Fruit fly (Drosophila melanogaster) whole organism, wandering third instar larva: ENCODE measurements around the gene CG16779.
A peak's percentile ranks its signal among the peaks of the same experiment; 100 is the strongest.

Experiments used
- Abd-B ChIP-seq: fragments of >200 bp; optimal IDR thresholded peaks from 2 replicates; lab custom pipeline; 2017; ENCODE audit warnings: missing biosample characterization, missing genetic modification characterization
- CG9705 ChIP-seq: fragments of 200-800 bp; sonication (Bioruptor generic); optimal IDR thresholded peaks from 2 replicates; lab custom pipeline; 2018; ENCODE audit warnings: missing biosample characterization, mild to moderate bottlenecking, missing genetic modification characterization
- CrebA ChIP-seq: fragments of 200-800 bp; sonication (Bioruptor generic); optimal IDR thresholded peaks from 2 replicates; lab custom pipeline; 2016; ENCODE audit warnings: missing biosample characterization, mild to moderate bottlenecking, missing genetic modification characterization, borderline replicate concordance
- Dfd ChIP-seq: fragments of >200 bp; optimal IDR thresholded peaks from 2 replicates; lab custom pipeline; 2017; ENCODE audit warnings: missing biosample characterization, missing genetic modification characterization
- Dif ChIP-seq: fragments of 200-275, 200-300 bp; sonication (Bioruptor generic); optimal IDR thresholded peaks from 2 replicates; lab custom pipeline; 2018; ENCODE audit warnings: missing biosample characterization, missing genetic modification characterization; ENCODE audit not compliant: partially characterized antibody
- GATAd ChIP-seq: sonication (Bioruptor generic); optimal IDR thresholded peaks from 2 replicates; lab custom pipeline; 2016; ENCODE audit warnings: missing biosample characterization, missing genetic modification characterization
- HLH106 ChIP-seq: fragments of 200-800 bp; optimal IDR thresholded peaks from 3 replicates; lab custom pipeline; 2019; ENCODE audit warnings: missing biosample characterization, mild to moderate bottlenecking, missing genetic modification characterization, moderate library complexity
- Hnf4 ChIP-seq: fragments of 200-800 bp; sonication (Bioruptor generic); optimal IDR thresholded peaks from 2 replicates; lab custom pipeline; 2016; ENCODE audit warnings: missing biosample characterization, mild to moderate bottlenecking, missing genetic modification characterization
- Hr78 ChIP-seq: fragments of >200 bp; optimal IDR thresholded peaks from 2 replicates; lab custom pipeline; 2017; ENCODE audit warnings: missing biosample characterization, missing genetic modification characterization
- Hr83 ChIP-seq: fragments of 200-300 bp; sonication (Bioruptor generic); optimal IDR thresholded peaks from 2 replicates; lab custom pipeline; 2016; ENCODE audit warnings: missing biosample characterization, mild to moderate bottlenecking, missing genetic modification characterization, moderate library complexity; ENCODE audit not compliant: poor library complexity, severe bottlenecking
- Jra ChIP-seq: sonication (Bioruptor generic); optimal IDR thresholded peaks from 2 replicates; lab custom pipeline; 2016; ENCODE audit warnings: missing biosample characterization, missing genetic modification characterization
- Myc ChIP-seq: fragments of >200 bp; optimal IDR thresholded peaks from 2 replicates; lab custom pipeline; 2017
- N ChIP-seq: fragments of >200 bp; optimal IDR thresholded peaks from 2 replicates; lab custom pipeline; 2018; ENCODE audit warnings: missing biosample characterization, missing external identifiers, missing genetic modification characterization
- OdsH ChIP-seq: fragments of 200-800 bp; sonication (Bioruptor generic); optimal IDR thresholded peaks from 2 replicates; lab custom pipeline; 2016; ENCODE audit warnings: missing biosample characterization, mild to moderate bottlenecking, missing genetic modification characterization
- Sp1 ChIP-seq: fragments of 200-800 bp; sonication (Bioruptor generic); optimal IDR thresholded peaks from 3 replicates; lab custom pipeline; 2019; ENCODE audit warnings: missing biosample characterization, mild to moderate bottlenecking, missing genetic modification characterization, moderate library complexity
- Vsx2 ChIP-seq: fragments of 200-300, 225-300 bp; sonication (Bioruptor generic); optimal IDR thresholded peaks from 2 replicates; lab custom pipeline; 2018; ENCODE audit warnings: missing biosample characterization, missing genetic modification characterization; ENCODE audit not compliant: partially characterized antibody
- br ChIP-seq: fragments of 200-800 bp; sonication (Bioruptor generic); optimal IDR thresholded peaks from 2 replicates; lab custom pipeline; 2016; ENCODE audit warnings: missing biosample characterization, missing genetic modification characterization
- brk ChIP-seq: fragments of 200-800 bp; sonication (Bioruptor generic); optimal IDR thresholded peaks from 2 replicates; lab custom pipeline; 2016; ENCODE audit warnings: missing biosample characterization, mild to moderate bottlenecking, missing genetic modification characterization
- dl ChIP-seq, 2 experiments: fragments of 175-275, 200-275 bp in 1 of 2; fragments of 200-275 bp in 1 of 2; sonication (Bioruptor generic); optimal IDR thresholded peaks; lab custom pipeline; 2018; ENCODE audit warnings: mild to moderate bottlenecking in 2 of 2, missing biosample characterization in 2 of 2, missing genetic modification characterization in 2 of 2, moderate library complexity in 2 of 2; ENCODE audit not compliant: partially characterized antibody in 2 of 2, insufficient read depth in 1 of 2
- ey ChIP-seq: fragments of 200-800 bp; sonication (Bioruptor generic); optimal IDR thresholded peaks from 2 replicates; lab custom pipeline; 2016; ENCODE audit warnings: missing biosample characterization, missing genetic modification characterization
- foxo ChIP-seq, 2 experiments: fragments of 200-800 bp; sonication (Bioruptor generic); optimal IDR thresholded peaks; 2 replicates in 1 of 2; 3 replicates in 1 of 2; lab custom pipeline; 2016 to 2017; ENCODE audit warnings: missing biosample characterization in 2 of 2, missing genetic modification characterization in 2 of 2
- fru ChIP-seq: fragments of 200-800 bp; sonication (Bioruptor generic); optimal IDR thresholded peaks from 3 replicates; lab custom pipeline; 2016; ENCODE audit warnings: missing biosample characterization, mild to moderate bottlenecking, missing genetic modification characterization
- h ChIP-seq: fragments of 200-800 bp; sonication (Bioruptor generic); optimal IDR thresholded peaks from 3 replicates; lab custom pipeline; 2016; ENCODE audit warnings: missing biosample characterization, mild to moderate bottlenecking, missing genetic modification characterization
- jim ChIP-seq: fragments of 175-275, 200-325 bp; sonication (Bioruptor generic); optimal IDR thresholded peaks from 2 replicates; lab custom pipeline; 2016; ENCODE audit warnings: missing biosample characterization, mild to moderate bottlenecking, missing genetic modification characterization
- pan ChIP-seq: fragments of >200 bp; optimal IDR thresholded peaks from 2 replicates; lab custom pipeline; 2017
- psq ChIP-seq: fragments of 200-800 bp; sonication (Bioruptor generic); optimal IDR thresholded peaks from 3 replicates; lab custom pipeline; 2017; ENCODE audit warnings: missing biosample characterization, mild to moderate bottlenecking, missing genetic modification characterization, moderate library complexity
- rgr ChIP-seq: fragments of 200-800 bp; sonication (Bioruptor generic); optimal IDR thresholded peaks from 3 replicates; lab custom pipeline; 2016; ENCODE audit warnings: missing biosample characterization, mild to moderate bottlenecking, missing genetic modification characterization
- sage ChIP-seq: fragments of 200-800 bp; sonication (Bioruptor generic); optimal IDR thresholded peaks from 2 replicates; lab custom pipeline; 2016; ENCODE audit warnings: missing biosample characterization, mild to moderate bottlenecking, missing genetic modification characterization
- sv ChIP-seq: fragments of 200-800 bp; sonication (Bioruptor generic); optimal IDR thresholded peaks from 3 replicates; lab custom pipeline; 2016; ENCODE audit warnings: missing biosample characterization, missing genetic modification characterization
- tai ChIP-seq: sonication (Bioruptor generic); optimal IDR thresholded peaks from 2 replicates; lab custom pipeline; 2016; ENCODE audit warnings: missing biosample characterization, missing genetic modification characterization
- woc ChIP-seq: sonication (Bioruptor generic); optimal IDR thresholded peaks from 2 replicates; lab custom pipeline; 2016; ENCODE audit warnings: missing biosample characterization, mild to moderate bottlenecking, missing genetic modification characterization

CG16779 gene

DNA sequence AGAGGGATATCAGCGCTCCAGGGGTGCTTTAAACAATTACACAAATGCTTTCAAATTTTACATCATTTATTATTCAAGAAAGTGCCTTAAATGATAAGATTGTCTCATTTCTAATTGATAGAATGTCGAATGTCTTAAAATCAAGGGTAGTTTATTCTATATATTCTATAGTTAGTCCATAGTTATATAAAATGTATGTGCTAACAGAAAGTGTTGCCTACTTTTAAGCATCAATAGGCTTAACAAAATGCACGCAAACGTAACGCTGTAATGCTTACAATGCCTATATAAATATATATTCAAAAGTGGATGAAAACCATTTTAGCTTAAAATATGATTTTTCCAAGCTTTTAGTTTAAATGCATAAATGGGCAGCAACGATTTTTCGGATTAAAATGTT lies 5.5 kb downstream of the CG16779 start:
- TF ChIP-seq woc (GFP tag; lab: Kevin White, UChicago) (no peak), tai (peak; percentile 1)

DNA sequence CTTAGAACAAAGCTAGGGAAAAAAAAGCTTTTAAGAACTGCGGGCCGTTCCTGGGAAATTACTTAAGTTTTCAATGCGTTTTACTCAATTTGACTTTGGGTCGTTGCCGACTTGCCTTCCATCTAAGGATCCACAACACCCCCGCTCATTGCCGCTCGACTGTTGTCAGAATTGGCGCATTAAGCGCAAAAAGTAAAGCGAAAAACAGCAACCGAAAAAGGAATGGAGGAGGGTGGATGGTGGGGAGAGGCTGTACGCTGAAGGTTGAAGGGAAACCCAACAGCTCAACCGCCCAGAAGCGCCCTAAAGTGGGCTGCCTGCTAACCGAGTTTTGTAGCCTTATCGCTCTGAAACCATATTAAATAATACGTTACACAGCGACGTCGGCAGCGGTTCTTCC lies 5.9 kb downstream of the CG16779 start:
- no peak for TF ChIP-seq Vsx2 (GFP tag; lab: Kevin White, UChicago)
- no peak for TF ChIP-seq Hr83 (GFP tag; lab: Kevin White, UChicago)
- TF ChIP-seq CG9705 (GFP tag; lab: Kevin White, UChicago) = no peak

DNA sequence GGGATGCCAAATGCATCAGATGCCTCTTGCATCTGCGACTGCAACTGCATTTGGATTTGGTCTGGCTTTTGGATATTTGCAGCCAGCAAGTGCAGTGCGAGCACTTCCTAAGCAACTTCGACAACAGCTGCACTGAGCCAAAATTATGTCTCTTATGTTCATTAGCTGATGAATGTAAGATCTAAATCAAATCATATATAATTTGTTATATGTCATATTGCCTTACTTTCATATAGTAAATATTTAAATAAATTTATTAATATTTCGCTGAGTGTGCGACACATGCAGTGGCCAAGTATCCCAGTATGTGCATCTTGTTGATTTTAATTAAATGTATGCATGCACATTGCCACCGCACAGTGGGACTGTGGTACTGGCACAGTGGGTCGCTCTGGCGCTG lies 13.1 kb downstream of the CG16779 start:
- TF ChIP-seq sv (GFP tag; lab: Kevin White, UChicago) = no peak
- no peak for TF ChIP-seq woc (GFP tag; lab: Kevin White, UChicago)
- no peak for TF ChIP-seq Jra (GFP tag; lab: Kevin White, UChicago)
- no peak for TF ChIP-seq dl (GFP tag; optimal IDR thresholded peaks at IDR 0.05; lab: Kevin White, UChicago; ENCODE audit: insufficient read depth in 1 of 2, partially characterized antibody in 2 of 2)
- TF ChIP-seq HLH106 = no peak
- TF ChIP-seq Myc (lab: Kevin White, UChicago) = no peak
- no peak for TF ChIP-seq ey

DNA sequence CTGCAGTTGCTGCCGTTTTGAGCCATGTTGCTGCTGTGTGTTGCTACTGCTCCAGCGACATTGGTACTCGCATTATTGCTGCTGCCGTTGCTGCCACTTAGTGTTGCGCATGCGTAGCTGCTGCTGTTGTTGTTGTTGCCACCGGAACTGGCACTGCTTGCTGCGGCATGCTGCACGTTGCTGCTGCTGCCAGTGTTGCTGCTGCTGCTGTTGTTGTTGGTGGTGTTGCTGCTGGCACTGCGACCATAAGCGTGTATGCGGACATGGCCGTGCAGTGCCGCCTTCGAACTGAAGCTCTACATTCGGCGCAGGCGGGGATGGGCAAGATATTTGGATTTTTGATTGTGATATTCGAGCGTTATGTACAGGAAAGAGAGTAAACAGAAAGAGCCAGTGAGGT lies 25.4 kb downstream of the CG16779 start:
- TF ChIP-seq Dfd (peak; percentile 68), N (no peak), Dif (GFP tag; lab: Kevin White, UChicago) (no peak), psq (GFP tag; lab: Kevin White, UChicago) (no peak), brk (GFP tag; lab: Kevin White, UChicago) (no peak), Hr78 (no peak), jim (GFP tag; lab: Kevin White, UChicago) (no peak), Vsx2 (GFP tag; lab: Kevin White, UChicago) (no peak)

DNA sequence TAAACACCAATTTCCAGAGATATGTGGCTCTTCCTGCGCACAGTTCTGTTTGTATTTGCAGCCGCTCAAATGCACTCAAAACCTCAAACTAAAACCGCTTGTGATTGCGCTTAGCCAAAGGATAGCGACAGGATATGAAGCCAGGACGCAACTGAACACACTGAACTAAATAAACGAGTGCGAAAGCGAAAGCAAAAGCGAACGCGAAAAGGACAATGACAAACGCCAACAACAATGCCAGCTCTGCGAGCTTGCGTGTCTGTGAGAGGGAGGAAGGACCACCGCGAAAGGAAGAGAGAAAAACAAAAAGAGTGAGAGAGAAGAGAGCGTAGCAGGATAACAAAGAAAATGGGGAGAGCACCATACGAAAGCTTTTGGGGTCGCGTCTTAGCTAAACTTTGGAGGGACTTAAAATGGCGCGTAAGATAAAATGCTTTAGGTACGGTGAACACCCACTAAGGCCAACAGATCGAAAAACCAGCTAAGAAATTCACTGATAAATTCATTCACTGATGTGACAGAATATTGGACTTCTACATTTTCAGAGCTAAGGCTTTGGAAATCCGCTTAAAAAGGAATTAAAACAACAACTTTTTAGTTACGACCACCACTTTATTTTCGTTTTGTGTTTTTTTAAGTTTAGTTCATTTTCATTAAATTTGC lies 32.9 kb downstream of the CG16779 start, which contains the start of gene GstZ2:
GstZ2 (minus strand) TSS at position 165 of the 663 bp plus-strand sequence.
- TF ChIP-seq psq (GFP tag; lab: Kevin White, UChicago) (peak; percentile 72), N (no peak), Abd-B (GFP tag; lab: Kevin White, UChicago) (no peak)

DNA sequence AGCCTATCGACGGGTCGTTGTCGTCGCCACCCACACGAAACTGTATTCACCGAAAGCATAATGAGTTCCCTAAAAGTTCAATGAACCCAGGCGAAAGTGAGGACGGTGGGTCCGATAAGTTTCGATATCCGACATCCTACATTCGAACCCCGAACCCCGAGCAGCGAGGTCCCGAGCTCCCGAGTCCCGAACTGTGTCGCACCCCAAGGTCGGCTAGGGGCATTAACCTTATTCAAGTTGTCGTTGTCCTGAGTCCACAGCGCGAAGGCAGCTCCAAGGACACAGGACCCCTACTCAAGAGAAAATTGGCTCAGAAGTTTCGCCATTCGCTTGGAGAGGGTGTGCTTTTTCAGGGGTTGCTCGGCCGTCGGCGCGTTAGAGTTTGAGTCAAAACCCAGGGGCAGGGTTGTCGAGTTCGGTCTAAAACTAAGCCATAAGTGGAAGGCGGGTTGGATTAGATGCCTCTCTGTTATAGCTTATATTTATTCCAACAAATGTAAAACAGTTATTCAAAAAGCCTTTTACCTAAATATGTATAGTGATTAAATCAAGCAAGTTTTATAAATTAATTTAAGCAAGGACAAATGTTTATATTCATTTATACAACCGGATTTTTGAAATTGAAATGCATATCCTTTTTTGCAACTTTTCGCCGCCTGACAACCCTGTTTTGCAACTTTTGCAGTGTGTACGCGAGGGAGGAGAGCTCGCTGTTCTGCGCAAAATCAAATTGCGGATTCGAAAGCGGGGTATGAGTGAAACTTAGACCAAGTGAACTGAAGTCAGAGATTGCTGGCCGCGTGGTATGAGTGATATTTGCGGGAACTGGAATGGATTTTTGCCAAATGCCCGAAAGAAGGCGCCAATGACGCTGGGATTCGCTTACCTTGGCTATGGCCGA lies 33.8 kb downstream of the CG16779 start:
- TF ChIP-seq sage (GFP tag; lab: Kevin White, UChicago) (no peak), Hnf4 (GFP tag; lab: Kevin White, UChicago) (peak; percentile 25), Myc (lab: Kevin White, UChicago) (no peak), h (GFP tag; lab: Kevin White, UChicago) (peak; percentile 53), CG9705 (GFP tag; lab: Kevin White, UChicago) (peak; percentile 47), tai (no peak), psq (GFP tag; lab: Kevin White, UChicago) (peak; percentile 27), GATAd (GFP tag; lab: Kevin White, UChicago) (no peak), CrebA (GFP tag; lab: Kevin White, UChicago) (no peak), Dfd (no peak), woc (GFP tag; lab: Kevin White, UChicago) (peak; percentile 38), Sp1 (GFP tag; lab: Kevin White, UChicago) (no peak), brk (GFP tag; lab: Kevin White, UChicago) (no peak), dl (GFP tag; optimal IDR thresholded peaks at IDR 0.05; lab: Kevin White, UChicago; ENCODE audit: insufficient read depth in 1 of 2, partially characterized antibody in 2 of 2) (no peak), fru (GFP tag; lab: Kevin White, UChicago) (peak; percentile 64), br (GFP tag; lab: Kevin White, UChicago) (peak; percentile 68), foxo (GFP tag; optimal IDR thresholded peaks at IDR 0.05; lab: Kevin White, UChicago) (peak in 1 of 2 experiments; percentile 71), sv (GFP tag; lab: Kevin White, UChicago) (peak; percentile 43), rgr (peak; percentile 40), pan (lab: Kevin White, UChicago) (no peak), Hr78 (no peak), HLH106 (peak; percentile 73), ey (peak; percentile 52), OdsH (GFP tag; lab: Kevin White, UChicago) (peak; percentile 47), Abd-B (GFP tag; lab: Kevin White, UChicago) (no peak)
